Fruit fly (Drosophila melanogaster) whole organism, embryonic: ENCODE data around the gene CG34450.
A peak's percentile ranks its signal among the peaks of the same experiment; 100 is the strongest.

Experiments
- Antp ChIP-seq: fragments of 200-800 bp; sonication (Bioruptor generic); optimal IDR thresholded peaks from 3 replicates; lab custom pipeline; 2016; ENCODE audit warnings: missing biosample characterization, missing genetic modification characterization
- BtbVII ChIP-seq: fragments of 200-800 bp; sonication (Bioruptor generic); optimal IDR thresholded peaks from 3 replicates; lab custom pipeline; 2017; ENCODE audit warnings: missing biosample characterization, mild to moderate bottlenecking, missing genetic modification characterization
- CG10267 ChIP-seq: fragments of 200-800 bp; sonication (Bioruptor generic); optimal IDR thresholded peaks from 2 replicates; lab custom pipeline; 2018; ENCODE audit warnings: missing biosample characterization, mild to moderate bottlenecking, missing genetic modification characterization, moderate library complexity
- CG12236 ChIP-seq: fragments of 200-800 bp; sonication (Bioruptor generic); optimal IDR thresholded peaks from 2 replicates; lab custom pipeline; 2016; ENCODE audit warnings: missing biosample characterization, missing genetic modification characterization
- CG1233 ChIP-seq: fragments of 200-800 bp; sonication (Bioruptor generic); optimal IDR thresholded peaks from 4 replicates; lab custom pipeline; 2018; ENCODE audit warnings: missing biosample characterization, mild to moderate bottlenecking, missing genetic modification characterization
- CG14965 ChIP-seq: fragments of 200-800 bp; sonication (Bioruptor generic); optimal IDR thresholded peaks from 2 replicates; lab custom pipeline; 2016; ENCODE audit warnings: missing biosample characterization, missing genetic modification characterization, borderline replicate concordance
- CG15601 ChIP-seq: fragments of 200-800 bp; sonication (Bioruptor generic); optimal IDR thresholded peaks from 3 replicates; lab custom pipeline; 2019; ENCODE audit warnings: missing biosample characterization, mild to moderate bottlenecking, missing genetic modification characterization, moderate library complexity
- CG16779 ChIP-seq: fragments of 200-800 bp; sonication (Bioruptor generic); IDR thresholded peaks from 2 replicates; pipeline ENCODE4 v1.3.6; 2022; ENCODE audit warnings: missing biosample characterization, missing genetic modification characterization
- CG16813 ChIP-seq: fragments of 200-800 bp; sonication (Bioruptor generic); IDR thresholded peaks from 3 replicates; pipeline ENCODE4 v1.3.6; 2022; ENCODE audit warnings: missing biosample characterization, missing genetic modification characterization; ENCODE audit not compliant: partially characterized antibody
- CG1792 ChIP-seq: fragments of 200-800 bp; sonication (Bioruptor generic); optimal IDR thresholded peaks from 2 replicates; lab custom pipeline; 2016; ENCODE audit warnings: missing biosample characterization, missing genetic modification characterization
- CG2116 ChIP-seq: fragments of 200-800 bp; sonication (Bioruptor generic); optimal IDR thresholded peaks from 3 replicates; lab custom pipeline; 2018; ENCODE audit warnings: missing biosample characterization, mild to moderate bottlenecking, missing genetic modification characterization
- CG2199 ChIP-seq: fragments of 200-800 bp; sonication (Bioruptor generic); IDR thresholded peaks from 3 replicates; pipeline ENCODE4 v1.3.6; 2022; ENCODE audit warnings: missing biosample characterization, missing genetic modification characterization
- CG31224 ChIP-seq: fragments of 200-800 bp; sonication (Bioruptor generic); IDR thresholded peaks from 2 replicates; pipeline ENCODE4 v1.3.6; 2022; ENCODE audit warnings: missing biosample characterization, missing genetic modification characterization
- CG34376 ChIP-seq: fragments of 200-800 bp; sonication (Bioruptor generic); optimal IDR thresholded peaks from 2 replicates; lab custom pipeline; 2018; ENCODE audit warnings: missing biosample characterization, mild to moderate bottlenecking, missing genetic modification characterization
- CG3995 ChIP-seq: fragments of 200-800 bp; sonication (Bioruptor generic); optimal IDR thresholded peaks from 3 replicates; lab custom pipeline; 2016; ENCODE audit warnings: missing biosample characterization, missing genetic modification characterization
- CG7556 ChIP-seq: fragments of 200-800 bp; sonication (Bioruptor generic); optimal IDR thresholded peaks from 2 replicates; lab custom pipeline; 2017; ENCODE audit warnings: missing biosample characterization, mild to moderate bottlenecking, missing genetic modification characterization
- CG7963 ChIP-seq: fragments of 200-800 bp; sonication (Bioruptor generic); IDR thresholded peaks from 3 replicates; pipeline ENCODE4 v1.3.6; 2022; ENCODE audit warnings: missing biosample characterization, missing genetic modification characterization; ENCODE audit not compliant: partially characterized antibody
- CrebB ChIP-seq: fragments of 200-800 bp; sonication (Bioruptor generic); optimal IDR thresholded peaks from 3 replicates; lab custom pipeline; 2018; ENCODE audit warnings: missing biosample characterization, mild to moderate bottlenecking, missing genetic modification characterization
- E2f2 ChIP-seq: fragments of 200-800 bp; sonication (Bioruptor generic); IDR thresholded peaks from 2 replicates; pipeline ENCODE4 v1.3.6; 2022; ENCODE audit warnings: missing biosample characterization, missing genetic modification characterization
- Fer1 ChIP-seq: fragments of 200-800 bp; sonication (Bioruptor generic); optimal IDR thresholded peaks from 2 replicates; lab custom pipeline; 2017; ENCODE audit warnings: missing biosample characterization, mild to moderate bottlenecking, missing genetic modification characterization
- GATAe ChIP-seq: fragments of 200-800 bp; sonication (Bioruptor generic); conservative IDR thresholded peaks from 2 replicates; pipeline ENCODE4 v1.3.6; 2022; ENCODE audit warnings: missing biosample characterization, missing genetic modification characterization
- HLH54F ChIP-seq: fragments of 200-800 bp; sonication (Bioruptor generic); optimal IDR thresholded peaks from 3 replicates; lab custom pipeline; 2016; ENCODE audit warnings: missing biosample characterization, missing genetic modification characterization
- HmgD ChIP-seq: fragments of 200-800 bp; sonication (Bioruptor generic); optimal IDR thresholded peaks from 3 replicates; lab custom pipeline; 2016; ENCODE audit warnings: missing biosample characterization, missing genetic modification characterization
- Hr3 ChIP-seq: fragments of 200-800 bp; sonication (Bioruptor generic); optimal IDR thresholded peaks from 3 replicates; lab custom pipeline; 2016; ENCODE audit warnings: missing biosample characterization, missing genetic modification characterization
- Hr39 ChIP-seq: fragments of >200 bp; optimal IDR thresholded peaks from 2 replicates; lab custom pipeline; 2017
- Jarid2 ChIP-seq: fragments of 200-800 bp; sonication (Bioruptor generic); optimal IDR thresholded peaks from 3 replicates; lab custom pipeline; 2017; ENCODE audit warnings: mild to moderate bottlenecking, missing biosample characterization, missing genetic modification reagents, missing genetic modification characterization
- Optix ChIP-seq: fragments of 200-800 bp; sonication (Bioruptor generic); IDR thresholded peaks from 3 replicates; pipeline ENCODE4 v1.3.6; 2022; ENCODE audit warnings: missing biosample characterization, missing genetic modification characterization
- Sox100B ChIP-seq: fragments of 200-800 bp; sonication (Bioruptor generic); optimal IDR thresholded peaks from 3 replicates; lab custom pipeline; 2018; ENCODE audit warnings: missing biosample characterization, mild to moderate bottlenecking, missing genetic modification characterization
- Sry-β ChIP-seq: fragments of 200-800 bp; sonication (Bioruptor generic); optimal IDR thresholded peaks from 2 replicates; lab custom pipeline; 2018; ENCODE audit warnings: missing biosample characterization, mild to moderate bottlenecking, missing genetic modification characterization, moderate library complexity
- amos ChIP-seq: fragments of 200-800 bp; sonication (Bioruptor generic); IDR thresholded peaks from 2 replicates; pipeline ENCODE4 v1.3.6; 2022; ENCODE audit warnings: missing biosample characterization, missing genetic modification characterization; ENCODE audit not compliant: partially characterized antibody
- cas ChIP-seq: fragments of 200-800 bp; sonication (Bioruptor generic); IDR thresholded peaks from 2 replicates; pipeline ENCODE4 v1.3.6; 2022; ENCODE audit warnings: missing biosample characterization, missing genetic modification characterization
- chn ChIP-seq: fragments of 200-800 bp; sonication (Bioruptor generic); optimal IDR thresholded peaks from 2 replicates; lab custom pipeline; 2016; ENCODE audit warnings: missing biosample characterization, missing genetic modification characterization
- crp ChIP-seq, 2 experiments: fragments of 200-800 bp; sonication (Bioruptor generic); optimal IDR thresholded peaks; 2 replicates in 1 of 2; 3 replicates in 1 of 2; lab custom pipeline; 2017; ENCODE audit warnings: missing biosample characterization in 2 of 2, missing genetic modification characterization in 2 of 2, mild to moderate bottlenecking in 1 of 2, moderate library complexity in 1 of 2
- disco-r ChIP-seq: fragments of 200-800 bp; sonication (Bioruptor generic); optimal IDR thresholded peaks from 2 replicates; lab custom pipeline; 2016; ENCODE audit warnings: missing biosample characterization, missing genetic modification characterization
- dysf ChIP-seq: fragments of 200-800 bp; sonication (Bioruptor generic); IDR thresholded peaks from 3 replicates; pipeline ENCODE4 v1.3.6; 2022; ENCODE audit warnings: missing biosample characterization, missing genetic modification characterization
- fd102C ChIP-seq: fragments of 200-800 bp; sonication (Bioruptor generic); optimal IDR thresholded peaks from 2 replicates; lab custom pipeline; 2018; ENCODE audit warnings: missing biosample characterization, mild to moderate bottlenecking, missing genetic modification characterization, moderate library complexity
- fd96Cb ChIP-seq: fragments of 200-800 bp; sonication (Bioruptor generic); optimal IDR thresholded peaks from 2 replicates; lab custom pipeline; 2018; ENCODE audit warnings: missing biosample characterization, mild to moderate bottlenecking, missing genetic modification characterization, moderate library complexity
- fru ChIP-seq: fragments of >200 bp; optimal IDR thresholded peaks from 2 replicates; lab custom pipeline; 2017
- gfzf ChIP-seq: fragments of 200-800 bp; sonication (Bioruptor generic); optimal IDR thresholded peaks from 2 replicates; lab custom pipeline; 2016; ENCODE audit warnings: missing biosample characterization, mild to moderate bottlenecking, missing genetic modification characterization, moderate library complexity
- gro ChIP-seq: fragments of 200-800 bp; sonication (Bioruptor generic); optimal IDR thresholded peaks from 2 replicates; lab custom pipeline; 2016; ENCODE audit warnings: missing biosample characterization, missing genetic modification characterization
- gsb-n ChIP-seq: fragments of 200-800 bp; sonication (Bioruptor generic); optimal IDR thresholded peaks from 3 replicates; lab custom pipeline; 2018; ENCODE audit warnings: missing biosample characterization, mild to moderate bottlenecking, missing genetic modification characterization
- gt ChIP-seq: fragments of 200-800 bp; sonication (Bioruptor generic); IDR thresholded peaks from 2 replicates; pipeline ENCODE4 v1.3.6; 2022; ENCODE audit warnings: missing biosample characterization, missing genetic modification characterization
- jumu ChIP-seq: fragments of 200-800 bp; sonication (Bioruptor generic); optimal IDR thresholded peaks from 3 replicates; lab custom pipeline; 2016; ENCODE audit warnings: missing biosample characterization, missing genetic modification characterization
- odd ChIP-seq: fragments of 200-800 bp; sonication (Bioruptor generic); optimal IDR thresholded peaks from 2 replicates; lab custom pipeline; 2017; ENCODE audit warnings: missing biosample characterization, mild to moderate bottlenecking, missing genetic modification characterization
- otp ChIP-seq: fragments of 200-800 bp; sonication (Bioruptor generic); IDR thresholded peaks from 3 replicates; pipeline ENCODE4, ENCODE4 v1.3.6; 2022; ENCODE audit warnings: missing biosample characterization, missing genetic modification characterization
- peb ChIP-seq: fragments of 200-800 bp; sonication (Bioruptor generic); IDR thresholded peaks from 2 replicates; pipeline ENCODE4 v1.3.6; 2022; ENCODE audit warnings: missing biosample characterization, missing genetic modification characterization
- pros ChIP-seq: fragments of 200-800 bp; sonication (Bioruptor generic); optimal IDR thresholded peaks from 3 replicates; lab custom pipeline; 2019; ENCODE audit warnings: missing biosample characterization, mild to moderate bottlenecking, missing genetic modification characterization, moderate library complexity
- row ChIP-seq: fragments of 200-800 bp; sonication (Bioruptor generic); IDR thresholded peaks from 3 replicates; pipeline ENCODE4 v1.3.6; 2022; ENCODE audit warnings: missing biosample characterization, missing genetic modification characterization
- slp2 ChIP-seq: fragments of 200-800 bp; sonication (Bioruptor generic); optimal IDR thresholded peaks from 2 replicates; lab custom pipeline; 2016; ENCODE audit warnings: missing biosample characterization, missing genetic modification characterization
- so ChIP-seq: fragments of 200-800 bp; sonication (Bioruptor generic); IDR thresholded peaks from 3 replicates; pipeline ENCODE4 v1.3.6; 2022; ENCODE audit warnings: missing biosample characterization, missing genetic modification characterization
- tio ChIP-seq: fragments of 200-800 bp; sonication (Bioruptor generic); optimal IDR thresholded peaks from 2 replicates; lab custom pipeline; 2017; ENCODE audit warnings: missing biosample characterization, missing genetic modification characterization, inconsistent platforms
- yki ChIP-seq: fragments of >200 bp; optimal IDR thresholded peaks from 3 replicates; lab custom pipeline; 2018
- zfh2 ChIP-seq: fragments of 200-800 bp; sonication (Bioruptor generic); optimal IDR thresholded peaks from 2 replicates; lab custom pipeline; 2016; ENCODE audit warnings: missing biosample characterization, missing genetic modification characterization

The CG34450 gene

dm6 chrX:9319140-9319539, 11.1 kb downstream of the CG34450 start, which contains the start of the genes c12.1 and c12.2 (continued):
- TF ChIP-seq fd96Cb (tag; lab: Kevin White, UChicago) (no peak), so (GFP tag; lab: Robert Waterston, UW) (no peak; the same call in 2 of the 3 replicates), CG16813 (GFP tag; lab: Robert Waterston, UW) (peak; percentile 54; the same call in 2 of the 3 replicates), E2f2 (GFP tag; lab: Robert Waterston, UW) (peak; percentile 67), CrebB (tag; lab: Kevin White, UChicago) (no peak), Hr3 (no peak), peb (GFP tag; lab: Robert Waterston, UW) (no peak), gsb-n (tag; lab: Kevin White, UChicago) (no peak), GATAe (GFP tag; lab: Robert Waterston, UW) (peak; percentile 87), Sry-β (GFP tag; lab: Kevin White, UChicago) (no peak), amos (peak; percentile 71), CG34376 (peak; percentile 35), CG16779 (GFP tag; lab: Robert Waterston, UW) (no peak), dysf (peak; percentile 31; the same call in 1 of the 3 replicates), odd (no peak), Fer1 (GFP tag; lab: Kevin White, UChicago) (peak; percentile 23), fd102C (GFP tag; lab: Kevin White, UChicago) (no peak), CG10267 (tag; lab: Kevin White, UChicago) (peak; percentile 44), gfzf (peak; percentile 75), HmgD (GFP tag; lab: Kevin White, UChicago) (peak; percentile 68), tio (GFP tag; lab: Kevin White, UChicago) (no peak), CG31224 (GFP tag; lab: Robert Waterston, UW) (no peak), CG2199 (GFP tag; lab: Robert Waterston, UW) (no peak), cas (GFP tag; lab: Robert Waterston, UW) (no peak), CG1792 (no peak), gro (peak; percentile 17), jumu (GFP tag; lab: Kevin White, UChicago) (peak; percentile 51), BtbVII (GFP tag; lab: Kevin White, UChicago) (no peak), crp (GFP tag; optimal IDR thresholded peaks at IDR 0.05; lab: Kevin White, UChicago) (peak; percentile 94 to 99), zfh2 (no peak), chn (GFP tag; lab: Kevin White, UChicago) (no peak), row (GFP tag; lab: Robert Waterston, UW) (0 out of 3 replicates have a peak, but pooled peaks have one; percentile 24), yki (lab: Kevin White, UChicago) (no peak), CG3995 (GFP tag; lab: Kevin White, UChicago) (peak; percentile 6), slp2 (GFP tag; lab: Kevin White, UChicago) (no peak), CG7556 (no peak), CG1233 (GFP tag; lab: Kevin White, UChicago) (no peak), pros (GFP tag; lab: Kevin White, UChicago) (no peak), Sox100B (GFP tag; lab: Kevin White, UChicago) (no peak), Optix (no peak), CG14965 (no peak), CG12236 (no peak), CG7963 (peak; percentile 57; the same call in 1 of the 3 replicates), Jarid2 (GFP tag; lab: Kevin White, UChicago) (peak; percentile 30), otp (GFP tag; lab: Robert Waterston, UW) (no peak), Hr39 (lab: Kevin White, UChicago) (no peak), Antp (no peak), disco-r (GFP tag; lab: Kevin White, UChicago) (no peak), CG15601 (no peak), fru (lab: Kevin White, UChicago) (no peak), gt (GFP tag; lab: Robert Waterston, UW) (no peak), CG2116 (GFP tag; lab: Kevin White, UChicago) (peak; percentile 66), HLH54F (GFP tag; lab: Kevin White, UChicago) (no peak)
